Fruit fly (Drosophila melanogaster) whole organism, larva: Measurements from ENCODE around the gene CG9164.

Experiments used
- noc ChIP-seq: fragments of 200-800 bp; sonication (Bioruptor generic); optimal IDR thresholded peaks from 3 replicates; lab custom pipeline; 2019; ENCODE audit warnings: missing biosample characterization, mild to moderate bottlenecking, missing genetic modification characterization, moderate library complexity

The CG9164 gene

DNA sequence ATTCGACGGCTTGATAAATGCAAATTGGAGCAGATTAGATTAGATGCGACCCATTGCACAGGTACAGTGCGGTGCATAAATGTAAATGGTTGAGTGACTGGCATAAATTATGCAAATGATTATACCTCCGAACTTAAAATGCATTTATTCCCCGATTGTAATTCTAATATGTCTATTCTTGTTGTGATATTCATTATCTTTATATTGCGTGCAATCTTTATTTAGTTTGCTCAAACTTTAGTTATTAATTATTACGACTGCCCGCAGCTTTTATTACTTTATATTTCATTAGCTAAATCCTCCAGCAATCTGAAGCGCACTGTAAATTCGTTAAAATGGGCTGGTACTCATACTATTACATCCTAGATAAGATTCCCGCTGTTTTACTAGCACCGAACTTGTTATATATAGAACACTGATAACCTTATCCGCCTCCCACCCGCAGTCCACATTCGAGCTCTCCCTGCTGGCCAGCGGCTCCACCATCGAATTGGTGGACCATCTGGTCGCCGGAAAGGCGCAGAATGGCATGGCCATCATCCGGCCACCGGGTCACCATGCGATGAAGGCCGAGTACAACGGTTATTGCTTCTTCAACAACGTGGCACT lies 49.3 kb downstream of the CG9164 start:
- TF ChIP-seq noc (tag; lab: Kevin White, UChicago): peak; percentile 92

DNA sequence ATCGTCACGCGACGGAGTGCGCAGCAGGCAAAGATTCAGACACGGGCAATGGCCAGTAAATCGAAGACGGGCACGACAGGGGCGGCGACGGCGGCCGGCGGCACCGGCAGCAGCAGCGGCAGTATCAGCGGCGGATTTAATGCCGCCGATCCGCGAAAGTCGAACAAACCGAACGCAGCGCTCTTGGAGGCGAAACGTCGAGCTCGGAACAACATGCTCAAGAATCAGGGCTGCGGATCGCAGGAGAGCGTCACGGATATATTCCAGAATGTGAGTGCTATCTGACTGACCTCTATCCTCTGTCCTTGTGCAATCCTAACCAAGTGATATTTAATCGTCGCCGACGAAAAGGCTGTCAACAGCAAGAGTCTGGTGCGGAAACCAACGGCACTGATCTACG lies 50.2 kb downstream of the CG9164 start:
- no peak for TF ChIP-seq noc (tag; lab: Kevin White, UChicago)

DNA sequence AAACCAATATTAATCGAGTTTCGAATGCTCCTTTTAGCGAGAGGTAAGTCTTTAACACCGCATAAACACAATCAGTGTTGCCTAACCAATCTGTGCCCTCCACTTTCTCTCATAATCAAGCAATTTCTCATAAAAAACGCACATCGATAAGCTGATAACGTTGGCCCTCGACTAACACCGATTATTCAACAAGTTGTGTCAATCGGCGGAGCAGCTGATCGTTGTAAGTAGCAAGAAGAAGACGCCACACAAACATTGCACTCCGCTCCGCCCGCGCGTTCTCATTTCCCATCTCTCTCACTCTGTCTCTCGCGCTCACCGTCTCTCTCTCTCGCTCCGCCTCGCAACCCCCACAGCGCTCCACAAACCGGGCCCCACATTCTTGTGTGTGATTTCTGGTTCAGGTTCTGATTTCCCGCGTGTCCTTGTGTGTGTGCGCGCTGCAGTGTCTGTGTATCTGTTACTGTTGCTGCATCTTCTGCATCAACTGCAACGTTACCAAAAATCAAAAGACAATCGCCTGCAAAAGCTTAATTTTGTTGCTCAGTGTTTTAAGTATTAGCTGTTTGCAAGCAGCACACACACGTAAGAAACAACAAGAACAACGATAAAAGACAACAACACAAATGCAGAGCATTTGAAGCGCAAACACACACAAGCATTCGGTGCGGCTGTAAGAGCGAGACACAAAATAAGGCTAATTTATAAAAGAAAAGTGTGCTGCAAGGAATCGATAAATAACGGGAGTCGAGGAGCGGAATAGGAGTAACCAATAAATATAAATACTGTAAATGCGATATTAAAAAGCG lies 52.0 kb downstream of the CG9164 start, which contains the start of the genes CG9114 and HDAC6:
CG9114 (minus strand) TSS at position 89 of the 809 bp plus-strand sequence.
HDAC6 (plus strand) TSS at position 245 of the 809 bp plus-strand sequence.
- peak; percentile 15 for TF ChIP-seq noc (tag; lab: Kevin White, UChicago)
